Worm (Caenorhabditis elegans): Measurements from ENCODE around the gene B0546.3.

- TF ChIP-seq mab-5 (tag; optimal IDR thresholded peaks at IDR 0.05) (no peak), nhr-11 (tag; optimal IDR thresholded peaks at IDR 0.05) (no peak), mdl-1 (tag; optimal IDR thresholded peaks at IDR 0.05) (no peak), peb-1 (tag; optimal IDR thresholded peaks at IDR 0.05) (no peak), nhr-12 (tag; optimal IDR thresholded peaks at IDR 0.05) (no peak), skn-1 (tag; optimal IDR thresholded peaks at IDR 0.05) (no peak), nhr-23 (tag; optimal IDR thresholded peaks at IDR 0.05) (no peak), nhr-25 (tag; optimal IDR thresholded peaks at IDR 0.05) (no peak), unc-62 (GFP tag; optimal IDR thresholded peaks at IDR 0.05) (no peak), nhr-6 (tag; optimal IDR thresholded peaks at IDR 0.05) (no peak)
These were observed at the start of gene B0546.3 for ce11 chrIV:3382338-3382907.
